Fruit fly (Drosophila melanogaster): ENCODE measurements around the gene Sfp24Bd.

Gene Sfp24Bd

dm6 chr2L:3655698-3656105, 13.2 kb downstream of the Sfp24Bd start (continued):
- TF ChIP-seq salr (GFP tag; optimal IDR thresholded peaks at IDR 0.05) = peak; percentile 97 to 98
- TF ChIP-seq CG16779 (tag; optimal IDR thresholded peaks at IDR 0.05) = peak; percentile 98
- TF ChIP-seq spab (GFP tag; optimal IDR thresholded peaks at IDR 0.05) = peak; percentile 98
- peak; percentile 99 for TF ChIP-seq CG6163 (GFP tag; IDR thresholded peaks at IDR 0.05)
- TF ChIP-seq topi (GFP tag; optimal IDR thresholded peaks at IDR 0.05) = peak; percentile 99
- TF ChIP-seq CG7368 (GFP tag; optimal IDR thresholded peaks at IDR 0.05) = peak; percentile 99
- peak; percentile 99 for TF ChIP-seq Sox102F (GFP tag; optimal IDR thresholded peaks at IDR 0.05)
- peak; percentile 99 for TF ChIP-seq Met (GFP tag; optimal IDR thresholded peaks at IDR 0.05)
- TF ChIP-seq Gug (GFP tag; IDR thresholded peaks at IDR 0.05) = peak; percentile 98
- peak; percentile 99 for TF ChIP-seq eg (GFP tag; IDR thresholded peaks at IDR 0.05)
- TF ChIP-seq CG3919 (GFP tag; optimal IDR thresholded peaks at IDR 0.05) = peak; percentile 99
- peak; percentile 100 for TF ChIP-seq Eip78C (GFP tag)
- TF ChIP-seq fkh (GFP tag; optimal IDR thresholded peaks at IDR 0.05) = peak; percentile 91
- peak; percentile 98 for TF ChIP-seq CG9139 (GFP tag; optimal IDR thresholded peaks at IDR 0.05)
- peak; percentile 99 for TF ChIP-seq Smox (GFP tag; optimal IDR thresholded peaks at IDR 0.05)
- peak; percentile 99 for TF ChIP-seq cyc (GFP tag; optimal IDR thresholded peaks at IDR 0.05)
- TF ChIP-seq CG4318 (GFP tag; optimal IDR thresholded peaks at IDR 0.05) = peak; percentile 97
- TF ChIP-seq CG6276 (GFP tag; optimal IDR thresholded peaks at IDR 0.05) = peak; percentile 99
- peak; percentile 99 for TF ChIP-seq CG32006 (GFP tag; optimal IDR thresholded peaks at IDR 0.05)
- peak; percentile 97 for TF ChIP-seq CG6808 (GFP tag; optimal IDR thresholded peaks at IDR 0.05)
- peak; percentile 99 for TF ChIP-seq Sox14 (GFP tag; optimal IDR thresholded peaks at IDR 0.05)
- TF ChIP-seq CG11762 (GFP tag; optimal IDR thresholded peaks at IDR 0.05; ENCODE audit: insufficient read depth) = peak; percentile 99
- TF ChIP-seq vri (GFP tag; optimal IDR thresholded peaks at IDR 0.05) = peak; percentile 99
- peak; percentile 99 for TF ChIP-seq CG34406 (GFP tag; optimal IDR thresholded peaks at IDR 0.05)
- TF ChIP-seq Lpt (GFP tag; optimal IDR thresholded peaks at IDR 0.05) = peak; percentile 98
- peak; percentile 98 for TF ChIP-seq CG1621 (tag; optimal IDR thresholded peaks at IDR 0.05)
- peak; percentile 97 for TF ChIP-seq CG11294 (GFP tag; IDR thresholded peaks at IDR 0.05)

- TF ChIP-seq CG31627 (GFP tag; optimal IDR thresholded peaks at IDR 0.05) (no peak), CG8632 (GFP tag; optimal IDR thresholded peaks at IDR 0.05) (no peak), Sox15 (GFP tag; optimal IDR thresholded peaks at IDR 0.05) (no peak), svp (GFP tag) (peak; percentile 47), Blimp-1 (GFP tag; optimal IDR thresholded peaks at IDR 0.05) (no peak), fkh (GFP tag; optimal IDR thresholded peaks at IDR 0.05) (no peak), achi (GFP tag; optimal IDR thresholded peaks at IDR 0.05) (no peak), Ets96B (tag; optimal IDR thresholded peaks at IDR 0.05) (no peak), dsx (GFP tag; optimal IDR thresholded peaks at IDR 0.05; ENCODE audit: poor library complexity, severe bottlenecking) (no peak), CG10631 (GFP tag; optimal IDR thresholded peaks at IDR 0.05) (no peak), vri (GFP tag; optimal IDR thresholded peaks at IDR 0.05) (peak; percentile 16)
Measured at dm6 chr2L:3654956-3655618, 13.8 kb downstream of the Sfp24Bd start.

DNA sequence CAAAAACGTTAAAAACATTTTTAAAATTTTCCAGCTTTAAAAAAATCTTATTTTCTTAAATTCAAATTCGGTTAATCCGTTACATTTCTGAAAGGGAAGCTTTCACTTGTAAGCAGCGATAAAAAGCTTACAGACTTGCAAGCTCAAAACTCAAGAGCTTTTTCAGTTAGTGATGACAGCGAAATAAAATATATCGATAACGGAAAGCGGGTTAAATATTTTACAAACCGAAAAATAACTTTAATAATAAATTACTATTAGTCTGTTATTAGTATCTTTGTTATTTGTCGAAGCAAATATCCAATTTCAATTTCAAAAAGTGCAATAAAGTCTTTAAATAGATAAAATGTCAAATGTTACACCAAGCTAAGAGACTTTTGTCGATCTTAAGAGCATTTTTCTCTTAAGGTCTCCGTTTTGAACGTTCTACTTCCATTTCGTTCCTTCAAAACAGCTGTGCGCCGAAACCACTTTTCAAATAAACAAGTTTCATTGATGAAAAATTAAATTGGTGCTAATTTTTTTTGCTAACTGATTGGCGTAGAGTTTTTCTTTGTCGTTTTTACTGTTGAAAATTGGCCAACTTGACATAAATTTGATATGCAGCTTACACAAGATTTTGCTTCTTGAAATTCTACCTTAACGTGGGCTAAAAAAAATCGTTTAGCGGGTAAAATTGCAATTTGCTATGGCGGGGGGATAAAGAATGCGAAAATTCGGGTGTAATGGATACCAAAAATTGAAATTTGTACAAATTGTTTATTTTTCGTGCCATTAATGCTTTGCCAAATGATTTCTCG, 20.6 kb downstream of the Sfp24Bd start:
- TF ChIP-seq Eip78C (GFP tag) (peak; percentile 48), esn (GFP tag; optimal IDR thresholded peaks at IDR 0.05) (peak; percentile 23), Met (GFP tag; optimal IDR thresholded peaks at IDR 0.05) (no peak), CG8632 (GFP tag; optimal IDR thresholded peaks at IDR 0.05) (no peak), Sox14 (GFP tag; optimal IDR thresholded peaks at IDR 0.05) (no peak), Ets96B (tag; optimal IDR thresholded peaks at IDR 0.05) (no peak), CG3919 (GFP tag; optimal IDR thresholded peaks at IDR 0.05) (no peak)
